Worm (Caenorhabditis elegans): Measurements from ENCODE around the gene fbxa-98.
"Not testable (repeated sequence)": the region's sequence is repeated elsewhere in the genome, so short reads cannot be mapped to it uniquely, and the experiment has no call there.

Gene fbxa-98

DNA sequence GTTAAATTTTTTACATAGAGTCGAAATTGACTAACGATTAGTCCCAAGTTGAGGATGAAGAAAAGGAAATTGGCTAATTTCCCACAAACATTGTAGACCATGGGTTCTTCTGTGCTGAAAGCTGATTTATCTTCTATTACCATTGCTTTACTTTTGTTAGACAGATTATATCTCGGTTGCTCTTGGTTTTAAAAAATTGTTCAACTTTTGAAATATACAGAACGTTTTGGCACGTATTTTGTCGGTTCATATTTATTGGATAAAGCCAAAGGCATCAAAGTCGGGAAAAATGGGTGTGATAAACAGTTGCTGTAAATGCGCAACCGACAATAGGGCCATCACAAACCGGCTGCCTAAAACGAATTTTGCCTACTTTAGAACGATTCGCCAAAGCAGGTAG is 41.6 kb upstream of the fbxa-98 start, which contains the start of gene tsp-5 (continued):
- TF ChIP-seq nfya-1 (tag; optimal IDR thresholded peaks at IDR 0.05), result no peak

DNA sequence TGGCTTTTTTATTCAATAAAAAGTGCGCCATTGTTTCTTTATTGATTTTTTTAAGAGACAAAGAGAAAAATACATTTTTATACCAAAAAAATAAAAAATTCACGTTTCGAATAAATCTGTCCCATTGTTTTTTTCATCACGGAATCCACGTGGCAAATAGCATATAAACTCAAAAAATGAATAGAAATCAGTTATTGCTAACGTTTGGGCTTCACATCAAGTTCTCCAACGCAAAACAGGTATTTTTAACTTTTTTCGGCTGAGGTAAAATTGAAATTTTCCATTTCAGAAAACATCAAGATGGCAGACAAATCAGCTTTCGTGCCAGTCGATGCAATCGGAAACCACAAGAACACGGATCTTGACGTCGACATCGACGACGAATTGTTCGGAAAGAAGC is 39.9 kb upstream of the fbxa-98 start, which contains the start of gene Y45F10B.3:
Gene Y45F10B.3, plus strand, starts transcription at position 301 of the 400 bp plus-strand sequence.
- TF ChIP-seq unc-86 (tag; optimal IDR thresholded peaks at IDR 0.05), result no peak
- TF ChIP-seq ceh-48 (tag; optimal IDR thresholded peaks at IDR 0.05), result no peak

DNA sequence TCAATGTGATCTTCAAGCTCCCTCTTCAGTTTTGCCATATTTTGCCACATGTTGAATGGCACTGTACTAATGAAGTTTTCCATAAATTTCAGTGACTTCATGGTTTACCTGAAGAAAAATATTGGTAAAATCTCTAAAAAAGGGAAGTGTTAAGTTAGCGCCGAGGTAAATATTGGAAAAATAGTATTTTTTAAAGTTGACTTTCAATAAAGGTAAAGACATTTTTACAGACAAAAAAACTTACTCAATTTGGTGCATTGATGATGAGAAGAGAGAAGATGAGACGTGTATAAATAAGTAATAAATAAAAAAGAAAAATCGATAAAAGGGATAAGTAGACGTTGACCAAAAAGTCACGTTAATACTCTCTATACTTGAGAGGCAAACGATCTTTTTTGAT is 35.4 kb upstream of the fbxa-98 start, which contains the start of gene Y45F10B.9:
Gene Y45F10B.9, minus strand, starts transcription at position 101 of the 400 bp plus-strand sequence.
- TF ChIP-seq unc-42, ceh-31, sox-4 (tag; optimal IDR thresholded peaks at IDR 0.05): not testable (repeated sequence)

DNA sequence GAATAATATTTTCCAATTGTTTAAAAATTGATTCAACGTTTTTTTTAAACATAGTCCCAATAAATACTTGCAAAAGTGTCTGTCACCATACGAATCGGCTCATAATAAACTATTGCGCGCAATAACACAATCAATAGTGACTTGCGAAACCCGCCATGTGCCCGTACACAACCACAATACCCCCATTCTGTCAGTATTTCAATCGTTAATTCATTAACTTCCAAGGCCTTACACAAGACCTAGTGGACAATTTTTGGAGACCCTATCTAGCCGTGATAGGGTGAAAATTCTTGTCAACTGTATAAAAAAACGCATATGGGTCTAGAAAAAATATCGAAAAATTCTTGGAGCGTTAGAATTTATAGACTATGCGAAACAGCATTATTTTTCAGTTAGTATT is 32.6 kb upstream of the fbxa-98 start:
- no peak for TF ChIP-seq fax-1 (tag; optimal IDR thresholded peaks at IDR 0.05)
- no peak for TF ChIP-seq sox-4 (tag; optimal IDR thresholded peaks at IDR 0.05)
- TF ChIP-seq ceh-14 (tag; optimal IDR thresholded peaks at IDR 0.05), result no peak
- no peak for TF ChIP-seq dmd-4 (tag; optimal IDR thresholded peaks at IDR 0.05; ENCODE audit: borderline replicate concordance)
- TF ChIP-seq ceh-6 (GFP tag; optimal IDR thresholded peaks at IDR 0.05), result no peak
- no peak for TF ChIP-seq lim-6 (tag; optimal IDR thresholded peaks at IDR 0.05)
- no peak for TF ChIP-seq nhr-232 (tag; optimal IDR thresholded peaks at IDR 0.05)
- no peak for TF ChIP-seq fkh-6 (tag; optimal IDR thresholded peaks at IDR 0.05)
- TF ChIP-seq ref-2 (tag; optimal IDR thresholded peaks at IDR 0.05), result no peak
- TF ChIP-seq hlh-30 (tag; optimal IDR thresholded peaks at IDR 0.05; ENCODE audit: insufficient read depth), result no peak

DNA sequence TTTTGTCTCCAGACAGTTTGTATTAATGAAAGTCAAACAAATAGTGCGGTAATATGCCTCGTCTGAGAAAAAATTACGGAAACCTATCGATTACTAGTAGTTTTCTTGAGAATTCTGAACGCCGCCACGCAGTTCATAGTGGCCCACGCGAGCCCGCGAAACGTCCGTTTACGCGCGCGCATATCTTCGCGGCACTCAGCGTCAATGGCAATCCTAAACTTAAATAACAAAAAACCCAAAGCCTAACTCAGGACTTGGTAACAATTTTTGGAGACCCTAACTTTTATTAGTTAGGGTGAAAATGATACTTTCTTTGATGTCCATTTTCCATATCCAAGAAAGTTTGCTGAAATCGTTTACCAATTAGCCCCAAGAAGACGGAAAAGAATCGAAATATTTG is 31.8 kb upstream of the fbxa-98 start:
- TF ChIP-seq hlh-8 (tag; optimal IDR thresholded peaks at IDR 0.05), result no peak
- no peak for TF ChIP-seq nhr-232 (tag; optimal IDR thresholded peaks at IDR 0.05)
- TF ChIP-seq hlh-13 (GFP tag; optimal IDR thresholded peaks at IDR 0.05), result no peak
- no peak for TF ChIP-seq pros-1 (tag; optimal IDR thresholded peaks at IDR 0.05)
- no peak for TF ChIP-seq ceh-22 (tag; optimal IDR thresholded peaks at IDR 0.05)
- TF ChIP-seq pha-2 (tag; optimal IDR thresholded peaks at IDR 0.05), result no peak
- TF ChIP-seq ref-2 (tag; optimal IDR thresholded peaks at IDR 0.05), result no peak
- TF ChIP-seq pqm-1 (tag; optimal IDR thresholded peaks at IDR 0.05), result no peak
- TF ChIP-seq ahr-1 (tag; optimal IDR thresholded peaks at IDR 0.05), result no peak
- no peak for TF ChIP-seq ttx-3 (tag; optimal IDR thresholded peaks at IDR 0.05)
- no peak for TF ChIP-seq lin-11 (tag; optimal IDR thresholded peaks at IDR 0.05)
- TF ChIP-seq unc-86 (tag; optimal IDR thresholded peaks at IDR 0.05), result no peak
- TF ChIP-seq ceh-9 (tag; optimal IDR thresholded peaks at IDR 0.05), result no peak
- no peak for TF ChIP-seq ztf-16 (tag; optimal IDR thresholded peaks at IDR 0.05)
- no peak for TF ChIP-seq madf-2 (tag; optimal IDR thresholded peaks at IDR 0.05)
- TF ChIP-seq ceh-31 (tag; optimal IDR thresholded peaks at IDR 0.05), result no peak

DNA sequence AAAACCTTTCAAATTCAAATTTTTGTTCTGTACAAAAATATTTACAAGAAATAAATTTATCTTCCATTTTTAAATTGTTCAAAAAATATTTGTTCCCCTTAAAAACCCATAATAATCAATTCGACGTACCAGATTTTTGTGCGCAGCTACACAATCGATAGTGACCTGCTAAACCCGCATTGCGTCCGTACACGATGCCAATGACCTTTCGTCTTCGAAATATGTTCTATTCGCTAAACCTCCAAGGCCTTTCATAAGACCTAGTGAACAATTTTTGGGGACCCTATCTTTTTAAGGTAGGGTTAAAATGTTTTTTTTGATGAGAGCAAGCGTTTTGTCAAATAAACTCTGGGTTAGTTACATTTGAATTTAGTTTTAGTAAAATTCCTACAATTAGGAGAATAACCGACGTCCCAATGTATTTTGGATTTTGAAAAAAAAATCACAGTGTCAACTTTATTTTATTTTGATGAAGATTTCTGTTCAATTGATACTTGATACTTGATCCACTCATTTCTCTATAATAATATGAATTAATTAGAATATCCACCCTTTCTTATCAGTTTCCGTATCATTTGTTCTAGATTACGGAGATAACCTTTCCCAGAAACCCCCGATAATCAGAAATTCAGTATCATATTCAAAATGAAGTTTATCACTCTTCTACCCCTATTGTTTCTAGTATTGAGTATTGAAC is 31.1 kb upstream of the fbxa-98 start, which contains the start of gene Y45F10B.59:
Gene Y45F10B.59, plus strand, starts transcription at position 647 of the 697 bp plus-strand sequence.
- TF ChIP-seq unc-55 (GFP tag; optimal IDR thresholded peaks at IDR 0.05) (no peak), nfya-1 (tag; optimal IDR thresholded peaks at IDR 0.05) (no peak), ttx-3 (tag; optimal IDR thresholded peaks at IDR 0.05) (no peak), mec-3 (tag; optimal IDR thresholded peaks at IDR 0.05; ENCODE audit: borderline replicate concordance) (no peak), ceh-48 (tag; optimal IDR thresholded peaks at IDR 0.05) (no peak), pqm-1 (tag; optimal IDR thresholded peaks at IDR 0.05) (no peak), fkh-6 (tag; optimal IDR thresholded peaks at IDR 0.05) (no peak), Y22D7AL.16 (tag; optimal IDR thresholded peaks at IDR 0.05) (no peak), madf-2 (tag; optimal IDR thresholded peaks at IDR 0.05) (no peak), ama-1 (optimal IDR thresholded peaks at IDR 0.05) (no peak)
